Worm (Caenorhabditis elegans) whole organism, L2 larva: Measurements from ENCODE around the gene dkf-2.

Experiments
- ama-1 ChIP-seq: fragments of 150-350 bp; optimal IDR thresholded peaks from 2 replicates; lab custom pipeline; 2018; ENCODE audit warnings: inconsistent platforms
- blmp-1 ChIP-seq: sonication (generic microtip); optimal IDR thresholded peaks from 2 replicates; lab custom pipeline; 2017; ENCODE audit warnings: missing genetic modification characterization, mild to moderate bottlenecking, missing compliant biosample characterization, antibody characterized with exemption, moderate library complexity; ENCODE audit not compliant: insufficient read depth
- fos-1 ChIP-seq: fragments of 150-350 bp; optimal IDR thresholded peaks from 2 replicates; lab custom pipeline; 2014; ENCODE audit warnings: missing biosample characterization, missing genetic modification characterization
- lin-13 ChIP-seq: fragments of 150-350 bp; optimal IDR thresholded peaks from 2 replicates; lab custom pipeline; 2014; ENCODE audit warnings: missing biosample characterization, missing genetic modification reagents, missing genetic modification characterization
- lsy-2 ChIP-seq, 2 experiments: fragments of 150-350 bp in 1 of 2; sonication (generic microtip) in 1 of 2; optimal IDR thresholded peaks; 2 replicates each; lab custom pipeline; 2014 to 2017; ENCODE audit warnings: missing biosample characterization in 2 of 2, missing genetic modification characterization in 2 of 2
- nhr-11 ChIP-seq: fragments of 150-350 bp; optimal IDR thresholded peaks from 2 replicates; lab custom pipeline; 2014; ENCODE audit warnings: missing biosample characterization, missing genetic modification characterization
- nhr-237 ChIP-seq: fragments of 150-350 bp; optimal IDR thresholded peaks from 2 replicates; lab custom pipeline; 2014; ENCODE audit warnings: missing biosample characterization, missing genetic modification characterization
- peb-1 ChIP-seq: fragments of 150-350 bp; optimal IDR thresholded peaks from 2 replicates; lab custom pipeline; 2014; ENCODE audit warnings: missing biosample characterization, missing genetic modification characterization
- sma-9 ChIP-seq, 2 experiments: fragments of 150-350 bp in 1 of 2; sonication (generic microtip) in 1 of 2; optimal IDR thresholded peaks; 2 replicates each; lab custom pipeline; 2014 to 2016; ENCODE audit warnings: missing genetic modification characterization in 2 of 2, mild to moderate bottlenecking in 1 of 2, missing biosample characterization in 1 of 2, missing compliant biosample characterization in 1 of 2, missing genetic modification reagents in 1 of 2, moderate library complexity in 1 of 2

DNA sequence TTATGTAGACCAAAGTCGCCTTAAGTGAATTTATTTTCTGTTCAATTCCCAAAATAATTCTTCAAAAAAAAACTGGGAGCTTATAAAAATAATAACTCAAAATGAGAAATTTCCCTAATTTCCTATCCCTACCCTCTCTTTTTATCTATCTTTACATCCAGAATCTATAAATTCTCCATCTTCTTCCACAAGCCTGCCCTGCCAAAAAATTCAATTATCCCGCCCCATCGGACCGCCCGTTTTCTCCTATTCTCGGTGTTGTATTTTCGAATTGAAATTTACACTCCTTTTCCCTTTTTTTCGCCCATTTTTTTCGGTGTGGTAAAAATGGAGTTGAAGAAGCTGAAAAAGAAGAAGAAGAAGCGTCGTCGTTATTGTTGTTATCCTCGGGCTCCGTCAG lies 2.1 kb downstream of the dkf-2 start:
- TF ChIP-seq blmp-1 (tag; lab: Kevin White, UChicago) (no peak), peb-1 (tag; lab: Kevin White, UChicago) (no peak), nhr-11 (tag; lab: Kevin White, UChicago) (no peak), lin-13 (GFP tag; lab: Kevin White, UChicago) (no peak), ama-1 (lab: Kevin White, UChicago) (no peak), nhr-237 (tag; lab: Kevin White, UChicago) (no peak), fos-1 (tag; lab: Kevin White, UChicago) (no peak), sma-9 (GFP tag; optimal IDR thresholded peaks at IDR 0.05; lab: Kevin White, UChicago) (no peak), sma-9 (tag; optimal IDR thresholded peaks at IDR 0.05; lab: Kevin White, UChicago) (no peak), lsy-2 (tag; optimal IDR thresholded peaks at IDR 0.05; lab: Kevin White, UChicago) (no peak)
